Fruit fly (Drosophila melanogaster) whole organism, pupa: Measurements from ENCODE around the gene Cyp4ac2.

ENCODE experiments used
- CG10348 ChIP-seq: fragments of 200-800 bp; sonication (Bioruptor generic); IDR thresholded peaks from 2 replicates; pipeline ENCODE4 v1.3.6; 2022; ENCODE audit warnings: missing biosample characterization, missing genetic modification characterization
- CG12605 ChIP-seq: fragments of 200-800 bp; sonication (Bioruptor generic); IDR thresholded peaks from 2 replicates; pipeline ENCODE4 v1.3.6; 2022; ENCODE audit warnings: missing biosample characterization, missing genetic modification characterization
- CG13204 ChIP-seq: fragments of 200-800 bp; sonication (Bioruptor generic); optimal IDR thresholded peaks from 2 replicates; lab custom pipeline; 2018; ENCODE audit warnings: missing biosample characterization, mild to moderate bottlenecking, missing genetic modification characterization, moderate library complexity
- CG14655 ChIP-seq: fragments of 200-800 bp; sonication (Bioruptor generic); optimal IDR thresholded peaks from 3 replicates; lab custom pipeline; 2017; ENCODE audit warnings: mild to moderate bottlenecking, missing biosample characterization, missing genetic modification reagents, missing genetic modification characterization
- CG15710 ChIP-seq: fragments of 200-800 bp; sonication (Bioruptor generic); optimal IDR thresholded peaks from 2 replicates; lab custom pipeline; 2018; ENCODE audit warnings: missing biosample characterization, mild to moderate bottlenecking, missing genetic modification characterization, moderate library complexity
- CG17806 ChIP-seq: fragments of 200-800 bp; sonication (Bioruptor generic); optimal IDR thresholded peaks from 2 replicates; lab custom pipeline; 2018; ENCODE audit warnings: missing biosample characterization, mild to moderate bottlenecking, missing genetic modification characterization, moderate library complexity
- CG32121 ChIP-seq: fragments of 200-800 bp; sonication (Bioruptor generic); IDR thresholded peaks from 2 replicates; pipeline ENCODE4 v1.3.6; 2022; ENCODE audit warnings: missing biosample characterization, missing genetic modification characterization
- CG34367 ChIP-seq: fragments of 200-800 bp; sonication (Bioruptor generic); optimal IDR thresholded peaks from 2 replicates; lab custom pipeline; 2018; ENCODE audit warnings: missing biosample characterization, mild to moderate bottlenecking, missing genetic modification characterization
- CG4496 ChIP-seq: fragments of 200-800 bp; sonication (Bioruptor generic); IDR thresholded peaks from 3 replicates; pipeline ENCODE4 v1.3.6; 2022; ENCODE audit warnings: missing biosample characterization, missing genetic modification characterization
- CG8159 ChIP-seq: fragments of 200-800 bp; sonication (Bioruptor generic); optimal IDR thresholded peaks from 3 replicates; lab custom pipeline; 2018; ENCODE audit warnings: missing biosample characterization, mild to moderate bottlenecking, missing genetic modification characterization, moderate library complexity
- CG8301 ChIP-seq: fragments of 200-800 bp; sonication (Bioruptor generic); optimal IDR thresholded peaks from 2 replicates; lab custom pipeline; 2018; ENCODE audit warnings: missing biosample characterization, mild to moderate bottlenecking, missing genetic modification characterization
- CG9948 ChIP-seq: fragments of 200-800 bp; sonication (Bioruptor generic); optimal IDR thresholded peaks from 2 replicates; lab custom pipeline; 2018; ENCODE audit warnings: missing biosample characterization, mild to moderate bottlenecking, missing genetic modification characterization, moderate library complexity
- D1 ChIP-seq: fragments of 200-800 bp; sonication (Bioruptor generic); optimal IDR thresholded peaks from 2 replicates; lab custom pipeline; 2018; ENCODE audit warnings: missing biosample characterization, mild to moderate bottlenecking, missing genetic modification characterization, moderate library complexity
- EcR ChIP-seq: fragments of 200-800 bp; sonication (Bioruptor generic); optimal IDR thresholded peaks from 3 replicates; lab custom pipeline; 2019; ENCODE audit warnings: missing biosample characterization, missing genetic modification characterization, mild to moderate bottlenecking, moderate library complexity, missing genetic modification reagents
- Ets98B ChIP-seq: fragments of 200-800 bp; sonication (Bioruptor generic); IDR thresholded peaks from 2 replicates; pipeline ENCODE4 v1.3.6; 2022; ENCODE audit warnings: missing biosample characterization, missing genetic modification characterization
- Pif1A ChIP-seq: fragments of 200-800 bp; sonication (Bioruptor generic); optimal IDR thresholded peaks from 3 replicates; lab custom pipeline; 2016; ENCODE audit warnings: missing biosample characterization, missing genetic modification characterization
- Pif1B ChIP-seq: fragments of 200-800 bp; sonication (Bioruptor generic); optimal IDR thresholded peaks from 3 replicates; lab custom pipeline; 2016; ENCODE audit warnings: missing biosample characterization, missing genetic modification characterization
- Snoo ChIP-seq: fragments of 200-800 bp; sonication (Bioruptor generic); optimal IDR thresholded peaks from 3 replicates; lab custom pipeline; 2017; ENCODE audit warnings: missing biosample characterization, mild to moderate bottlenecking, missing genetic modification characterization, inconsistent platforms
- fd96Ca ChIP-seq: fragments of 200-800 bp; sonication (Bioruptor generic); IDR thresholded peaks from 3 replicates; pipeline ENCODE4 v1.3.6; 2022; ENCODE audit warnings: missing biosample characterization, missing genetic modification characterization
- gl ChIP-seq: fragments of 200-800 bp; sonication (Bioruptor generic); optimal IDR thresholded peaks from 2 replicates; lab custom pipeline; 2018; ENCODE audit warnings: missing biosample characterization, mild to moderate bottlenecking, missing genetic modification characterization
- rn ChIP-seq: fragments of 200-800 bp; sonication (Bioruptor generic); IDR thresholded peaks from 2 replicates; pipeline ENCODE4 v1.3.6; 2022; ENCODE audit warnings: missing biosample characterization, missing genetic modification characterization

Cyp4ac2 gene

dm6 chr2L:5288262-5288621 lies 22.1 kb downstream of the Cyp4ac2 start:
- TF ChIP-seq EcR (GFP tag; lab: Kevin White, UChicago) (no peak), D1 (tag; lab: Kevin White, UChicago) (no peak), CG8301 (no peak), CG13204 (GFP tag; lab: Kevin White, UChicago) (peak; percentile 55), Pif1B (peak; percentile 44), CG9948 (tag; lab: Kevin White, UChicago) (peak; percentile 88), CG12605 (peak; percentile 53; the same call in 1 of the 2 replicates), fd96Ca (GFP tag; lab: Robert Waterston, UW) (no peak), CG32121 (no peak), CG14655 (GFP tag; lab: Kevin White, UChicago) (no peak), Snoo (tag; lab: Kevin White, UChicago) (no peak), CG34367 (peak; percentile 86), Ets98B (no peak), CG10348 (GFP tag; lab: Robert Waterston, UW) (no peak), CG17806 (peak; percentile 78), Pif1A (GFP tag; lab: Kevin White, UChicago) (peak; percentile 58), CG8159 (tag; lab: Kevin White, UChicago) (peak; percentile 79), rn (GFP tag; lab: Robert Waterston, UW) (no peak), CG15710 (tag; lab: Kevin White, UChicago) (peak; percentile 96), CG4496 (GFP tag; lab: Robert Waterston, UW) (peak; percentile 70; the same call in 2 of the 3 replicates), gl (tag; lab: Kevin White, UChicago) (peak; percentile 16)
- TF ChIP-seq, all 21 proteins: peak for 11

dm6 chr2L:5288721-5289120 lies 22.5 kb downstream of the Cyp4ac2 start, which contains the start of gene vri:
TSS of gene vri (plus strand) at chr2L:5288944.
- no peak for TF ChIP-seq gl (tag; lab: Kevin White, UChicago)
- TF ChIP-seq Ets98B: no peak
- TF ChIP-seq CG15710 (tag; lab: Kevin White, UChicago): no peak
- no peak for TF ChIP-seq EcR (GFP tag; lab: Kevin White, UChicago)
- no peak for TF ChIP-seq CG14655 (GFP tag; lab: Kevin White, UChicago)
- TF ChIP-seq CG8159 (tag; lab: Kevin White, UChicago): no peak
- TF ChIP-seq CG32121: no peak
- no peak for TF ChIP-seq CG9948 (tag; lab: Kevin White, UChicago)
- no peak for TF ChIP-seq CG4496 (GFP tag; lab: Robert Waterston, UW)
- no peak for TF ChIP-seq CG17806
- TF ChIP-seq Pif1A (GFP tag; lab: Kevin White, UChicago): no peak
- TF ChIP-seq Pif1B: no peak
- no peak for TF ChIP-seq rn (GFP tag; lab: Robert Waterston, UW)

dm6 chr2L:5289921-5290320 lies 23.7 kb downstream of the Cyp4ac2 start:
- TF ChIP-seq CG17806 (peak; percentile 81), CG12605 (peak; percentile 52; the same call in 1 of the 2 replicates), CG15710 (tag; lab: Kevin White, UChicago) (peak; percentile 89), CG34367 (peak; percentile 76), EcR (GFP tag; lab: Kevin White, UChicago) (peak; percentile 89), CG13204 (GFP tag; lab: Kevin White, UChicago) (peak; percentile 18), gl (tag; lab: Kevin White, UChicago) (peak; percentile 49), Pif1B (peak; percentile 48), CG8159 (tag; lab: Kevin White, UChicago) (peak; percentile 88), CG14655 (GFP tag; lab: Kevin White, UChicago) (peak; percentile 47), fd96Ca (GFP tag; lab: Robert Waterston, UW) (no peak), CG32121 (no peak), D1 (tag; lab: Kevin White, UChicago) (peak; percentile 39), Pif1A (GFP tag; lab: Kevin White, UChicago) (peak; percentile 24), CG9948 (tag; lab: Kevin White, UChicago) (peak; percentile 76), Snoo (tag; lab: Kevin White, UChicago) (peak; percentile 33), rn (GFP tag; lab: Robert Waterston, UW) (no peak), CG4496 (GFP tag; lab: Robert Waterston, UW) (no peak), CG8301 (peak; percentile 47), Ets98B (no peak)

- TF ChIP-seq CG15710 (tag; lab: Kevin White, UChicago): no peak
- peak; percentile 50 for TF ChIP-seq CG17806
- peak; percentile 44 for TF ChIP-seq CG8159 (tag; lab: Kevin White, UChicago)
- TF ChIP-seq CG9948 (tag; lab: Kevin White, UChicago): peak; percentile 25
- TF ChIP-seq CG34367: peak; percentile 9
- no peak for TF ChIP-seq CG4496 (GFP tag; lab: Robert Waterston, UW)
Measured at dm6 chr2L:5290530-5290929, 24.3 kb downstream of the Cyp4ac2 start.

- TF ChIP-seq CG8301 (no peak), Pif1B (no peak), EcR (GFP tag; lab: Kevin White, UChicago) (peak; percentile 79), rn (GFP tag; lab: Robert Waterston, UW) (no peak)
- TF ChIP-seq, all 21 proteins: peak for 1
Measured at dm6 chr2L:5291195-5291594, 25.0 kb downstream of the Cyp4ac2 start.

- no peak for TF ChIP-seq CG32121
- TF ChIP-seq CG17806: peak; percentile 14
- TF ChIP-seq CG8301: no peak
- no peak for TF ChIP-seq Snoo (tag; lab: Kevin White, UChicago)
- peak; percentile 62 for TF ChIP-seq gl (tag; lab: Kevin White, UChicago)
- TF ChIP-seq fd96Ca (GFP tag; lab: Robert Waterston, UW): peak; percentile 6; the same call in 1 of the 3 replicates
- TF ChIP-seq CG34367: peak; percentile 35
- peak; percentile 44 for TF ChIP-seq CG13204 (GFP tag; lab: Kevin White, UChicago)
- TF ChIP-seq CG12605: peak; percentile 52; the same call in 1 of the 2 replicates
- peak; percentile 22 for TF ChIP-seq CG15710 (tag; lab: Kevin White, UChicago)
- TF ChIP-seq CG9948 (tag; lab: Kevin White, UChicago): no peak
- TF ChIP-seq Pif1B: no peak
- peak; percentile 99 for TF ChIP-seq EcR (GFP tag; lab: Kevin White, UChicago)
- no peak for TF ChIP-seq rn (GFP tag; lab: Robert Waterston, UW)
- no peak for TF ChIP-seq D1 (tag; lab: Kevin White, UChicago)
- TF ChIP-seq Pif1A (GFP tag; lab: Kevin White, UChicago): no peak
- no peak for TF ChIP-seq CG14655 (GFP tag; lab: Kevin White, UChicago)
- TF ChIP-seq CG4496 (GFP tag; lab: Robert Waterston, UW): no peak
- TF ChIP-seq Ets98B: no peak
- TF ChIP-seq CG10348 (GFP tag; lab: Robert Waterston, UW): no peak
- no peak for TF ChIP-seq CG8159 (tag; lab: Kevin White, UChicago)
Measured at dm6 chr2L:5291869-5292642, 25.9 kb downstream of the Cyp4ac2 start.
